Worm (Caenorhabditis elegans): Measurements from ENCODE around the gene C14A4.12.

DNA sequence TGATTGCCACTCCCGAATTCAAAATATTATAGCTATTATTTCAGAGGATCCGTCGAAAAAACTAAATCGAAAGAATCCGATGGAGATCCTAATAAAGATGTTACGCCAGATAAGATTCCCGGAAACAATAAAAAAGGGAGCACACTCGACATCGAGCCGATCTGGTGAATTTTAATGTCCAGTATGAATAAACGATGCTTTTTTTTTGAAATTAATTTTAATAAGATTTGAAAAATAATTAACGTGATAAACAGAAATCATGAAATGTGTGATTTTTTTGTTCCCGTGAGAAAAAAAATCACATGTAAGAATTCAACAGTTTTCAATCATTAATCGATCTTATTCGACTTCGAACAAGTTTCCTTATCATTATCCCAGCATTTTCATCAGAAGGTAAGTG is 26.3 kb downstream of the C14A4.12 start, which contains the start of gene M28.9:
- TF ChIP-seq ama-1 (optimal IDR thresholded peaks at IDR 0.05) (no peak), ceh-36 (tag; optimal IDR thresholded peaks at IDR 0.05) (no peak), flt-1 (GFP tag; IDR thresholded peaks at IDR 0.05) (no peak), hmg-4 (GFP tag; optimal IDR thresholded peaks at IDR 0.05) (no peak), sea-1 (GFP tag; conservative IDR thresholded peaks at IDR 0.05) (no peak), ets-7 (tag; optimal IDR thresholded peaks at IDR 0.05) (no peak), tbx-37 (GFP tag; conservative IDR thresholded peaks at IDR 0.05) (no peak), hnd-1 (tag; optimal IDR thresholded peaks at IDR 0.05) (no peak), ceh-13 (GFP tag; optimal IDR thresholded peaks at IDR 0.05) (no peak), hmbx-1 (tag; optimal IDR thresholded peaks at IDR 0.05) (no peak), F13C5.2 (tag; optimal IDR thresholded peaks at IDR 0.05) (no peak), aly-1 (tag; optimal IDR thresholded peaks at IDR 0.05) (no peak), tbx-11 (GFP tag; IDR thresholded peaks at IDR 0.05) (no peak), scrt-1 (GFP tag; IDR thresholded peaks at IDR 0.05) (no peak)

All from whole organism, early embryonic.